Fruit fly (Drosophila melanogaster) Kc167 (cell line): Measurements from ENCODE around the gene Grasp65.

ENCODE experiments used
- Myc ChIP-seq: fragments of >200 bp; optimal IDR thresholded peaks from 2 replicates; lab custom pipeline; 2017; ENCODE audit warnings: missing external identifiers
- Sin3A ChIP-seq: fragments of >200 bp; optimal IDR thresholded peaks from 2 replicates; lab custom pipeline; 2018; ENCODE audit warnings: missing external identifiers
- insv ChIP-seq: fragments of >200 bp; optimal IDR thresholded peaks from 3 replicates; lab custom pipeline; 2018; ENCODE audit warnings: missing external identifiers
- psq ChIP-seq: fragments of >200 bp; optimal IDR thresholded peaks from 2 replicates; lab custom pipeline; 2017; ENCODE audit warnings: missing external identifiers
- ttk ChIP-seq: sonication (Bioruptor generic); optimal IDR thresholded peaks from 2 replicates; lab custom pipeline; 2017; ENCODE audit warnings: missing external identifiers

- no peak for TF ChIP-seq insv (lab: Kevin White, UChicago)
- no peak for TF ChIP-seq psq (lab: Kevin White, UChicago)
- TF ChIP-seq ttk (lab: Kevin White, UChicago): no peak
- TF ChIP-seq Sin3A (lab: Kevin White, UChicago): no peak
- TF ChIP-seq Myc (lab: Kevin White, UChicago): no peak
Observed at dm6 chr3L:19906148-19906752, 18.5 kb upstream of the Grasp65 start.
